Fruit fly (Drosophila melanogaster): ENCODE data around the gene vrs.
A peak's percentile ranks its signal among the peaks of the same experiment; 100 is the strongest.

The vrs gene

dm6 chr3R:12451376-12451775 is 3.9 kb downstream of the vrs start (continued):
- TF ChIP-seq danr (GFP tag; IDR thresholded peaks at IDR 0.05) (no peak), CG12071 (GFP tag; optimal IDR thresholded peaks at IDR 0.05) (peak; percentile 9), HmgD (GFP tag; optimal IDR thresholded peaks at IDR 0.05) (no peak), CG32772 (GFP tag; IDR thresholded peaks at IDR 0.05) (0 out of 2 replicates have a peak, but pooled peaks have one; percentile 29), CG12744 (GFP tag; optimal IDR thresholded peaks at IDR 0.05) (peak; percentile 4), nmo (GFP tag; optimal IDR thresholded peaks at IDR 0.05) (peak; percentile 27), CG2712 (tag; optimal IDR thresholded peaks at IDR 0.05) (peak; percentile 29), Hsf (GFP tag; optimal IDR thresholded peaks at IDR 0.05) (peak; percentile 8), Dfd (GFP tag; optimal IDR thresholded peaks at IDR 0.05) (no peak), CG13424 (tag; optimal IDR thresholded peaks at IDR 0.05) (peak; percentile 51), br (optimal IDR thresholded peaks at IDR 0.05) (no peak), bab2 (GFP tag; optimal IDR thresholded peaks at IDR 0.05) (peak; percentile 29), Blimp-1 (GFP tag; optimal IDR thresholded peaks at IDR 0.05) (peak; percentile 38), Xbp1 (GFP tag; optimal IDR thresholded peaks at IDR 0.05) (peak; percentile 7), CG10209 (GFP tag; optimal IDR thresholded peaks at IDR 0.05) (peak; percentile 46), Doc2 (GFP tag; IDR thresholded peaks at IDR 0.05) (no peak), gcm (GFP tag; optimal IDR thresholded peaks at IDR 0.05) (no peak), Ssrp (tag; optimal IDR thresholded peaks at IDR 0.05) (peak; percentile 4)

- TF ChIP-seq CG4360 (GFP tag; IDR thresholded peaks at IDR 0.05) (peak; percentile 60), ci (GFP tag; IDR thresholded peaks at IDR 0.05) (no peak), nom (GFP tag; optimal IDR thresholded peaks at IDR 0.05) (peak; percentile 6), D19A (tag; optimal IDR thresholded peaks at IDR 0.05) (peak; percentile 9), gsb-n (tag; optimal IDR thresholded peaks at IDR 0.05) (no peak), kni (GFP tag; optimal IDR thresholded peaks at IDR 0.05) (peak; percentile 36), CG31224 (GFP tag; IDR thresholded peaks at IDR 0.05) (no peak), Drgx (GFP tag; IDR thresholded peaks at IDR 0.05) (peak; percentile 50), Xbp1 (GFP tag; optimal IDR thresholded peaks at IDR 0.05) (peak; percentile 4), chinmo (GFP tag; IDR thresholded peaks at IDR 0.05; ENCODE audit: partially characterized antibody) (peak; percentile 83; the same call in 2 of the 4 replicates), CG34422 (GFP tag; IDR thresholded peaks at IDR 0.05) (peak; percentile 33; the same call in 1 of the 3 replicates), sisA (GFP tag; IDR thresholded peaks at IDR 0.05) (no peak), sr (GFP tag; IDR thresholded peaks at IDR 0.05) (peak; percentile 46; the same call in 2 of the 3 replicates), sd (tag; optimal IDR thresholded peaks at IDR 0.05) (peak; percentile 26), CG6175 (GFP tag; IDR thresholded peaks at IDR 0.05) (no peak), CG8478 (optimal IDR thresholded peaks at IDR 0.05) (peak; percentile 43), crol (GFP tag; IDR thresholded peaks at IDR 0.05) (peak; percentile 88), Pdp1 (GFP tag; optimal IDR thresholded peaks at IDR 0.05) (peak in 1 of 2 experiments; percentile 59), row (GFP tag; IDR thresholded peaks at IDR 0.05) (0 out of 3 replicates have a peak, but pooled peaks have one; percentile 20), fd3F (GFP tag; optimal IDR thresholded peaks at IDR 0.05) (no peak), CG3995 (GFP tag; optimal IDR thresholded peaks at IDR 0.05) (no peak), emc (GFP tag; optimal IDR thresholded peaks at IDR 0.05) (no peak), CG13624 (GFP tag; optimal IDR thresholded peaks at IDR 0.05) (no peak), ewg (GFP tag; optimal IDR thresholded peaks at IDR 0.05) (peak; percentile 83), fru (optimal IDR thresholded peaks at IDR 0.05) (no peak), CG13775 (GFP tag; optimal IDR thresholded peaks at IDR 0.05) (no peak), bbx (GFP tag; IDR thresholded peaks at IDR 0.05; ENCODE audit: partially characterized antibody) (peak; percentile 46; the same call in 1 of the 2 replicates), grau (tag; optimal IDR thresholded peaks at IDR 0.05) (no peak), CG9437 (GFP tag; optimal IDR thresholded peaks at IDR 0.05) (no peak), CG6254 (GFP tag; optimal IDR thresholded peaks at IDR 0.05) (no peak), tna (GFP tag; IDR thresholded peaks at IDR 0.05; ENCODE audit: partially characterized antibody) (0 out of 2 replicates have a peak, but pooled peaks have one; percentile 34)
Observed at dm6 chr3R:12451888-12452514, 4.5 kb downstream of the vrs start, which contains the start of gene CG5509. Gene CG5509, plus strand, starts transcription at chr3R:12452464.
